Worm (Caenorhabditis elegans) whole organism, late embryonic: Measurements from ENCODE around the gene ttr-49.

Experiments
- elt-4 ChIP-seq: sonication (generic microtip); optimal IDR thresholded peaks from 2 replicates; lab custom pipeline; 2016; ENCODE audit warnings: missing genetic modification characterization, missing compliant biosample characterization
- gmeb-2 ChIP-seq: sonication (generic microtip); optimal IDR thresholded peaks from 2 replicates; lab custom pipeline; 2016; ENCODE audit warnings: missing genetic modification characterization, inconsistent platforms, missing compliant biosample characterization
- mec-3 ChIP-seq: sonication (generic microtip); optimal IDR thresholded peaks from 2 replicates; lab custom pipeline; 2016; ENCODE audit warnings: borderline replicate concordance, missing genetic modification characterization, missing compliant biosample characterization
- unc-86 ChIP-seq: sonication (generic microtip); optimal IDR thresholded peaks from 2 replicates; lab custom pipeline; 2016; ENCODE audit warnings: missing genetic modification characterization, missing compliant biosample characterization

ttr-49 gene

DNA sequence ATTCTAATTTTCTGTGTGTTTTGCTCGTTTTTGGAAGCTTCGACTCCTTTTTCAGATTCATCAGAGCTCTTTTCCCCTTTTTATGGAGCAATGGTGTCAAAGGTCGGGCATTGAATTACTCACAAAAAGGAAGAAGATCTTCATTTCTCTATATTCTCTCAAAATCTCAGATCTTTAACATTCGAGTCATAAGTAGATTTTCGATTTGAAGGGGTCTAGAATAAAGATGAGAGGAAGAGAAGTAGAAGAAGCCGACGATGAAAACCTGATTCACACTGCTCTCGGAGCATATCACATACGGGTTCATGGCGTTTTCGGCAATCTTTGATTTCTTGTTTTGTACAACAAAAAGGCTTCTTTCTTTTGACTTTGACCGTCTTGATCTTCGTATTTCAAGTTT is 43.9 kb downstream of the ttr-49 start:
- TF ChIP-seq gmeb-2 (no peak), elt-4 (tag; lab: Kevin White, UChicago) (no peak), mec-3 (tag; lab: Kevin White, UChicago) (no peak), unc-86 (tag; lab: Kevin White, UChicago) (no peak)
- TF ChIP-seq, all 69 proteins: peak for 0
